Fruit fly (Drosophila melanogaster): Measurements from ENCODE around the gene CG8353.

dm6 chr2L:8190681-8191080 lies 23.2 kb upstream of the CG8353 start, which contains the start of gene CG34134:
- TF ChIP-seq CG6854 (GFP tag; optimal IDR thresholded peaks at IDR 0.05), result no peak
- TF ChIP-seq CG1529 (GFP tag; optimal IDR thresholded peaks at IDR 0.05), result no peak
- no peak for TF ChIP-seq BEAF-32 (GFP tag; optimal IDR thresholded peaks at IDR 0.05)
- TF ChIP-seq NC2α (GFP tag; optimal IDR thresholded peaks at IDR 0.05), result no peak
- no peak for TF ChIP-seq CG1233 (GFP tag; optimal IDR thresholded peaks at IDR 0.05)
- no peak for TF ChIP-seq insv (GFP tag; optimal IDR thresholded peaks at IDR 0.05)
- TF ChIP-seq CG3847 (GFP tag; IDR thresholded peaks at IDR 0.05), result no peak
- no peak for TF ChIP-seq lilli (GFP tag; optimal IDR thresholded peaks at IDR 0.05)
- TF ChIP-seq p53 (GFP tag; optimal IDR thresholded peaks at IDR 0.05), result no peak
- TF ChIP-seq CG10209 (GFP tag; optimal IDR thresholded peaks at IDR 0.05), result no peak
- no peak for TF ChIP-seq Ada2b (GFP tag; IDR thresholded peaks at IDR 0.05)
- TF ChIP-seq Abd-B (GFP tag; optimal IDR thresholded peaks at IDR 0.05), result no peak
- TF ChIP-seq CG11093 (GFP tag; IDR thresholded peaks at IDR 0.05), result no peak

All from whole organism, embryonic.